Worm (Caenorhabditis elegans): Measurements from ENCODE around the gene srj-53.
A peak's percentile ranks its signal among the peaks of the same experiment; 100 is the strongest.

srj-53 gene

DNA sequence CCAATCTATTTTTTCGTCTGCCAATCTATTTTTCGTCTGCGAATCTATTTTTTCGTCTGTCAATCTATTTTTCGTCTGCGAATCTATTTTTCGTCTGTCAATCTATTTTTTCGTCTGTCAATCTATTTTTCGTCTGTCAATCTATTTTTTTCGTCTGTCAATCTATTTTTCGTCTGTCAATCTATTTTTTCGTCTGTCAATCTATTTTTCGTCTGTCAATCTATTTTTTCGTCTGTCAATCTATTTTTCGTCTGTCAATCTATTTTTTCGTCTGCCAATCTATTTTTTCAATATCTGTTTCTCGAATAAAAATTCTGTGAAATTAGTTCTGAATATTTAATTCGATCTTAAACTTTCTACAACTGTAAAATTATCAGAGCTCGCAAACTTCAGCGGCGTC, 36.4 kb downstream of the srj-53 start:
- TF ChIP-seq hsf-1 (GFP tag; IDR thresholded peaks at IDR 0.05) (0 out of 2 replicates have a peak, but pooled peaks have one; percentile 35), Y53F4B.3 (GFP tag; IDR thresholded peaks at IDR 0.05) (peak; percentile 99; the same call in 1 of the 2 replicates), madf-3 (GFP tag; IDR thresholded peaks at IDR 0.05) (peak; percentile 74; the same call in 1 of the 2 replicates), egrh-3 (GFP tag; IDR thresholded peaks at IDR 0.05) (peak; percentile 92), ceh-91 (GFP tag; IDR thresholded peaks at IDR 0.05) (peak; percentile 44; the same call in 1 of the 2 replicates)

DNA sequence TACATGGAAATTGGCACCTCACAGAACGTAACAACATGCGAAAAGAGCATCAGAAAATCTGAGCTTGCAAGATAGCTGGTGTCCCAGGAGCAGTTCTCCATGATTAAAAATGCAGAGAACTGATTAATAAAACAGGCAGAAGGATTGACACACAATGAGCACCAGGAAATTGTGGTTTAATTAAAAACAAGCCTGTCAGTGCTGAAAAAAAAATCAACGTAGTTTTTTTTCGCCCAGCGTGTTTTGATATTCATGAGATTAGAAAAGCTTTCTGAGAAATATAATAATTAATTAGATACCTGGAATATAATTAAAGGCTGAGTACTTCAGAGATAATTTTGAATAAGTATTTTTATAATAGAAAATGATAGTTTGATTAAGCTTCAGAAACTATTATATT, 36.8 kb downstream of the srj-53 start, which contains the start of gene srh-246:
TSS of gene srh-246 (minus strand) at position 101 of the 400 bp plus-strand sequence.
- no peak for TF ChIP-seq somi-1 (GFP tag; optimal IDR thresholded peaks at IDR 0.05)
- no peak for TF ChIP-seq efl-1 (GFP tag; optimal IDR thresholded peaks at IDR 0.05)
- no peak for TF ChIP-seq zfh-2 (GFP tag; conservative IDR thresholded peaks at IDR 0.05)
- TF ChIP-seq pbrm-1 (GFP tag; IDR thresholded peaks at IDR 0.05) = no peak
- no peak for TF ChIP-seq hrde-1 (tag; optimal IDR thresholded peaks at IDR 0.05; ENCODE audit: borderline replicate concordance)
- TF ChIP-seq fkh-3 (tag; optimal IDR thresholded peaks at IDR 0.05) = no peak
- no peak for TF ChIP-seq ceh-100 (GFP tag; IDR thresholded peaks at IDR 0.05)
- no peak for TF ChIP-seq Y95B8A.8 (GFP tag; IDR thresholded peaks at IDR 0.05)
- no peak for TF ChIP-seq ceh-40 (GFP tag; IDR thresholded peaks at IDR 0.05)
- TF ChIP-seq lin-40 (tag; optimal IDR thresholded peaks at IDR 0.05) = no peak
- no peak for TF ChIP-seq D2030.7 (GFP tag; IDR thresholded peaks at IDR 0.05)
- no peak for TF ChIP-seq cebp-2 (GFP tag; IDR thresholded peaks at IDR 0.05)
- no peak for TF ChIP-seq ceh-91 (GFP tag; IDR thresholded peaks at IDR 0.05)
- no peak for TF ChIP-seq pha-4 (tag; optimal IDR thresholded peaks at IDR 0.05)
- no peak for TF ChIP-seq ztf-26 (tag; optimal IDR thresholded peaks at IDR 0.05)
- TF ChIP-seq snpc-4 (GFP tag; optimal IDR thresholded peaks at IDR 0.05) = no peak
- no peak for TF ChIP-seq snpc-4 (tag; optimal IDR thresholded peaks at IDR 0.05)

DNA sequence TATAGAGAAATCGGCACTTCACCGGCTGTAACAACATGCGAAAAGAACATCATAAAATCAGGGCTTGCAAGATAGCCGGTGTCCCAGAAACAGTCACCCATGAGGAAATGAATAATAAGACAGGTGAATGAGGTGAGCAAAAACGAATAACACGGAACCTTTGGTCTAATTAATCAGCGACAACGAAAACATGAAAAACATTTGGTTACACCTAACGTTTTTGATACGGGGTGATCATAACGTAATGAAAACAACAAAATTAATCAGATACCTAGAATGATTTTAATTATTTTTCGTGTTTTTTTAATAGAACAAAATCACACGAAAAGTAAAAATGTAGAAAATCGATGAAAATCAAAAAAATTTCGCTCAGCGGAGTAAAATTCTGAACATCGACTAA, 38.7 kb downstream of the srj-53 start, which contains the start of gene srh-245:
TSS of gene srh-245 (minus strand) at position 101 of the 400 bp plus-strand sequence.
- TF ChIP-seq ceh-100 (GFP tag; IDR thresholded peaks at IDR 0.05) (no peak), attf-3 (GFP tag; conservative IDR thresholded peaks at IDR 0.05) (no peak), tbp1 (GFP tag; optimal IDR thresholded peaks at IDR 0.05) (no peak), ztf-3 (GFP tag; optimal IDR thresholded peaks at IDR 0.05) (no peak), lin-40 (tag; optimal IDR thresholded peaks at IDR 0.05) (no peak), T26A5.8 (tag; optimal IDR thresholded peaks at IDR 0.05) (no peak), madf-6 (GFP tag; IDR thresholded peaks at IDR 0.05) (no peak), F57A8.1 (GFP tag; optimal IDR thresholded peaks at IDR 0.05) (no peak)

DNA sequence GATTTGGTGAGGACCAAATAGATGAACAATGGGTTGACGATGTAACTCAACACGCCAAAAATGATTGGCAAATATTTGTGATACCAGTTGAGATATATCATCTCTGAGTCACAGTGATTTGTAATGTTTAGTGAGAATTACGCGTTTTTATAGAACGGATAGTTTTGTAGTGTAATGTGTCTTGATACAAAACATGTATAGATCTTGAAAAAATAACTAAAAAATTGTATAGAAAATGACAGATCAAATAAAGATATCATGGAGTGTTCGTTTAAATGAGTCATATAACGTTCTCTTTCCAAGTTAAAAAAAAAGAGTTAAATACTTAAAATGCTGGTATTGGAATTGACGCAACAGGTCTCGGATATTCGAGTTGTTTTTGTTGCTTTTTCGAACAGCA, 40.1 kb downstream of the srj-53 start, which contains the start of gene srj-6:
TSS of gene srj-6 (minus strand) at position 101 of the 400 bp plus-strand sequence.
- TF ChIP-seq attf-5 (GFP tag; optimal IDR thresholded peaks at IDR 0.05) (no peak), nfyb-1 (GFP tag; IDR thresholded peaks at IDR 0.05) (no peak), hlh-12 (tag; optimal IDR thresholded peaks at IDR 0.05) (no peak), ets-4 (GFP tag; optimal IDR thresholded peaks at IDR 0.05) (no peak), atf-7 (tag; optimal IDR thresholded peaks at IDR 0.05) (no peak), egl-18 (GFP tag; IDR thresholded peaks at IDR 0.05) (no peak), ceh-91 (GFP tag; IDR thresholded peaks at IDR 0.05) (no peak), ztf-3 (GFP tag; optimal IDR thresholded peaks at IDR 0.05) (no peak), nhr-120 (GFP tag; IDR thresholded peaks at IDR 0.05) (no peak), nhr-27 (tag; optimal IDR thresholded peaks at IDR 0.05) (no peak), lin-35 (GFP tag; optimal IDR thresholded peaks at IDR 0.05) (no peak)
